Worm (Caenorhabditis elegans): ENCODE data around the gene kqt-2.
A peak's percentile ranks its signal among the peaks of the same experiment; 100 is the strongest.

The kqt-2 gene

ce11 chrX:8238639-8239055 lies 7.5 kb downstream of the kqt-2 start:
- TF ChIP-seq ZK546.5 (tag; optimal IDR thresholded peaks at IDR 0.05) (no peak), lin-15B (tag; optimal IDR thresholded peaks at IDR 0.05) (no peak), jun-1 (tag; optimal IDR thresholded peaks at IDR 0.05) (peak; percentile 18), egl-27 (tag; optimal IDR thresholded peaks at IDR 0.05) (no peak), elt-2 (tag; optimal IDR thresholded peaks at IDR 0.05) (peak; percentile 82), ceh-9 (tag; optimal IDR thresholded peaks at IDR 0.05) (no peak), aly-2 (tag; optimal IDR thresholded peaks at IDR 0.05) (no peak), nhr-25 (tag; optimal IDR thresholded peaks at IDR 0.05) (no peak), pqm-1 (tag; optimal IDR thresholded peaks at IDR 0.05) (peak; percentile 90), nhr-12 (tag; optimal IDR thresholded peaks at IDR 0.05) (no peak)

ce11 chrX:8236515-8236914 lies 9.7 kb downstream of the kqt-2 start:
- TF ChIP-seq fkh-10 (GFP tag; optimal IDR thresholded peaks at IDR 0.05) = no peak
- TF ChIP-seq pha-4 (tag; optimal IDR thresholded peaks at IDR 0.05) = peak; percentile 37

DNA sequence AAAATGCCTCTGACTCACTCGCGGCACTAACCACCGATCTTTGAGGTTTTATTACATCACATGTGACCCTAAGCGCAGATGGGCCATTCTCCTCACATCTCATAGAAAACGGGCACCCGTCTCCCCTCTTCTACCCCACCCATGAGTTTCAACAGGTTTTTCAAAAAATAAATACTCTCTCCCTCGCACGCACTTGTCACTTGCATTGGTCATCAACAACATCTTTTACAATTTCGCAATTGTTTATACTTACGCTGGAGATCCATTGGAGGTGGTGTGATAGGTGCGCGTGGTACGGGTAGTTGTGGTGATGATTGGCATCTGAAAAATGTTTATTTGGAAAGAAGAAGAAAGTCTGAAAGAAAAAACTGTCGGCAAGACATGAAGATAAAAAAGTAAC lies 10.2 kb downstream of the kqt-2 start, which contains the start of gene M60.4:
TSS of gene M60.4 (minus strand) at position 321 of the 400 bp plus-strand sequence.
- no peak for TF ChIP-seq sea-2 (GFP tag; optimal IDR thresholded peaks at IDR 0.05)
- no peak for TF ChIP-seq nhr-23 (tag; optimal IDR thresholded peaks at IDR 0.05)
- peak; percentile 65 for TF ChIP-seq lin-39 (tag; optimal IDR thresholded peaks at IDR 0.05)
- TF ChIP-seq fkh-10 (GFP tag; optimal IDR thresholded peaks at IDR 0.05) = no peak
- TF ChIP-seq ceh-28 (tag; optimal IDR thresholded peaks at IDR 0.05) = no peak
- TF ChIP-seq nhr-25 (tag; optimal IDR thresholded peaks at IDR 0.05) = peak; percentile 59
- TF ChIP-seq lsy-12 (tag; optimal IDR thresholded peaks at IDR 0.05) = no peak
- peak; percentile 79 for TF ChIP-seq unc-62 (GFP tag; optimal IDR thresholded peaks at IDR 0.05)
- TF ChIP-seq nhr-77 (tag; optimal IDR thresholded peaks at IDR 0.05) = no peak
- no peak for TF ChIP-seq ceh-16 (tag; optimal IDR thresholded peaks at IDR 0.05)
- TF ChIP-seq mdl-1 (tag; optimal IDR thresholded peaks at IDR 0.05) = peak; percentile 56
- TF ChIP-seq jun-1 (tag; optimal IDR thresholded peaks at IDR 0.05) = peak; percentile 2
- peak in 1 of 3 experiments; percentile 42 for TF ChIP-seq elt-3 (tag; optimal IDR thresholded peaks at IDR 0.05)
- TF ChIP-seq nhr-28 (tag; optimal IDR thresholded peaks at IDR 0.05) = no peak
- TF ChIP-seq elt-2 (tag; optimal IDR thresholded peaks at IDR 0.05) = no peak
- no peak for TF ChIP-seq nhr-67 (tag; optimal IDR thresholded peaks at IDR 0.05)
- peak; percentile 17 for TF ChIP-seq nhr-43 (tag; optimal IDR thresholded peaks at IDR 0.05; ENCODE audit: poor library complexity, severe bottlenecking)
- TF ChIP-seq eor-1 (tag; optimal IDR thresholded peaks at IDR 0.05) = no peak
- TF ChIP-seq aly-2 (tag; optimal IDR thresholded peaks at IDR 0.05) = no peak
- TF ChIP-seq egl-5 (tag; optimal IDR thresholded peaks at IDR 0.05) = peak; percentile 93
- peak; percentile 49 for TF ChIP-seq nfya-1 (tag; optimal IDR thresholded peaks at IDR 0.05; ENCODE audit: insufficient read depth)
- peak; percentile 11 for TF ChIP-seq egl-27 (tag; optimal IDR thresholded peaks at IDR 0.05)
- TF ChIP-seq snpc-4 (tag; optimal IDR thresholded peaks at IDR 0.05) = peak; percentile 25

ce11 chrX:8233554-8233953 lies 12.6 kb downstream of the kqt-2 start:
- TF ChIP-seq ceh-9 (tag; optimal IDR thresholded peaks at IDR 0.05) = no peak
- no peak for TF ChIP-seq nhr-76 (tag; optimal IDR thresholded peaks at IDR 0.05)
- no peak for TF ChIP-seq nhr-23 (tag; optimal IDR thresholded peaks at IDR 0.05)
- no peak for TF ChIP-seq elt-1 (tag; optimal IDR thresholded peaks at IDR 0.05)
- TF ChIP-seq lin-15B (tag; optimal IDR thresholded peaks at IDR 0.05) = no peak
- no peak for TF ChIP-seq ama-1 (optimal IDR thresholded peaks at IDR 0.05)
- no peak for TF ChIP-seq elt-3 (tag; optimal IDR thresholded peaks at IDR 0.05)
- TF ChIP-seq aly-2 (tag; optimal IDR thresholded peaks at IDR 0.05) = no peak
- TF ChIP-seq fkh-10 (GFP tag; optimal IDR thresholded peaks at IDR 0.05) = no peak

ce11 chrX:8231858-8232257 lies 14.3 kb downstream of the kqt-2 start, which contains the start of gene K02A6.3:
TSS of gene K02A6.3 (minus strand) at chrX:8231931.
- peak; percentile 41 for TF ChIP-seq R02D3.7 (tag; optimal IDR thresholded peaks at IDR 0.05)
- no peak for TF ChIP-seq lin-15B (tag; optimal IDR thresholded peaks at IDR 0.05)
- TF ChIP-seq nhr-12 (tag; optimal IDR thresholded peaks at IDR 0.05) = no peak
- TF ChIP-seq mml-1 (tag; optimal IDR thresholded peaks at IDR 0.05) = no peak
- TF ChIP-seq nhr-76 (tag; optimal IDR thresholded peaks at IDR 0.05) = peak; percentile 28
- TF ChIP-seq ztf-11 (tag; optimal IDR thresholded peaks at IDR 0.05) = no peak
- peak; percentile 59 for TF ChIP-seq nhr-11 (tag; optimal IDR thresholded peaks at IDR 0.05)
- TF ChIP-seq ZK546.5 (tag; optimal IDR thresholded peaks at IDR 0.05) = no peak
- peak; percentile 84 for TF ChIP-seq nhr-23 (tag; optimal IDR thresholded peaks at IDR 0.05)
- TF ChIP-seq ceh-82 (tag; optimal IDR thresholded peaks at IDR 0.05) = no peak
- TF ChIP-seq fos-1 (tag; optimal IDR thresholded peaks at IDR 0.05) = no peak
- peak; percentile 76 for TF ChIP-seq lin-39 (tag; optimal IDR thresholded peaks at IDR 0.05)
- TF ChIP-seq fkh-10 (GFP tag; optimal IDR thresholded peaks at IDR 0.05) = no peak
- TF ChIP-seq eor-1 (tag; optimal IDR thresholded peaks at IDR 0.05) = peak in 1 of 2 experiments; percentile 59
- peak; percentile 81 for TF ChIP-seq pqm-1 (tag; optimal IDR thresholded peaks at IDR 0.05)
- no peak for TF ChIP-seq unc-39 (tag; optimal IDR thresholded peaks at IDR 0.05)
- TF ChIP-seq jun-1 (tag; optimal IDR thresholded peaks at IDR 0.05) = peak; percentile 88
- peak; percentile 85 for TF ChIP-seq hmg-11 (tag; optimal IDR thresholded peaks at IDR 0.05)
- TF ChIP-seq nhr-28 (tag; optimal IDR thresholded peaks at IDR 0.05) = no peak
- TF ChIP-seq zag-1 (tag; optimal IDR thresholded peaks at IDR 0.05) = no peak
- no peak for TF ChIP-seq ceh-16 (tag; optimal IDR thresholded peaks at IDR 0.05)
- TF ChIP-seq unc-62 (GFP tag; optimal IDR thresholded peaks at IDR 0.05) = no peak
- TF ChIP-seq fkh-2 (tag; optimal IDR thresholded peaks at IDR 0.05) = no peak
- TF ChIP-seq nhr-25 (tag; optimal IDR thresholded peaks at IDR 0.05) = peak; percentile 94
- TF ChIP-seq sea-2 (GFP tag; optimal IDR thresholded peaks at IDR 0.05) = peak; percentile 29
- peak; percentile 92 for TF ChIP-seq ceh-28 (tag; optimal IDR thresholded peaks at IDR 0.05)
- peak; percentile 84 for TF ChIP-seq lsy-12 (tag; optimal IDR thresholded peaks at IDR 0.05)
- no peak for TF ChIP-seq egl-5 (tag; optimal IDR thresholded peaks at IDR 0.05)
- TF ChIP-seq nhr-67 (tag; optimal IDR thresholded peaks at IDR 0.05) = no peak

All from whole organism, L3 larva.